Fruit fly (Drosophila melanogaster): Measurements from ENCODE around the gene CG2211.
A peak's percentile ranks its signal among the peaks of the same experiment; 100 is the strongest.

Gene CG2211

dm6 chr3L:1354214-1354613 is 19.1 kb upstream of the CG2211 start:
- TF ChIP-seq CG7368 (GFP tag; optimal IDR thresholded peaks at IDR 0.05) (no peak), Blimp-1 (GFP tag; optimal IDR thresholded peaks at IDR 0.05) (no peak), CG31627 (GFP tag; optimal IDR thresholded peaks at IDR 0.05) (no peak), CG6792 (GFP tag; optimal IDR thresholded peaks at IDR 0.05) (no peak), Sox102F (GFP tag; optimal IDR thresholded peaks at IDR 0.05) (no peak), CG11902 (GFP tag; optimal IDR thresholded peaks at IDR 0.05) (no peak)

- peak; percentile 24 for TF ChIP-seq OdsH (GFP tag; optimal IDR thresholded peaks at IDR 0.05)
- TF ChIP-seq ss (GFP tag; optimal IDR thresholded peaks at IDR 0.05) = no peak
- no peak for TF ChIP-seq CG34406 (GFP tag; optimal IDR thresholded peaks at IDR 0.05)
- no peak for TF ChIP-seq CG6276 (GFP tag; optimal IDR thresholded peaks at IDR 0.05)
- no peak for TF ChIP-seq CG32006 (GFP tag; optimal IDR thresholded peaks at IDR 0.05)
- TF ChIP-seq Met (GFP tag; optimal IDR thresholded peaks at IDR 0.05) = peak; percentile 8
- TF ChIP-seq svp (GFP tag) = peak; percentile 77
- TF ChIP-seq CG1621 (tag; optimal IDR thresholded peaks at IDR 0.05) = no peak
- peak; percentile 18; the same call in 1 of the 3 replicates for TF ChIP-seq eg (GFP tag; IDR thresholded peaks at IDR 0.05)
- TF ChIP-seq CG8319 (GFP tag; optimal IDR thresholded peaks at IDR 0.05) = no peak
- peak; percentile 19; the same call in 1 of the 2 replicates for TF ChIP-seq CG15336 (GFP tag; IDR thresholded peaks at IDR 0.05)
- TF ChIP-seq fd85E (GFP tag; optimal IDR thresholded peaks at IDR 0.05) = no peak
- TF ChIP-seq acj6 (GFP tag; optimal IDR thresholded peaks at IDR 0.05) = peak; percentile 21
- TF ChIP-seq spab (GFP tag; optimal IDR thresholded peaks at IDR 0.05) = no peak
- no peak for TF ChIP-seq CG16779 (tag; optimal IDR thresholded peaks at IDR 0.05)
- no peak for TF ChIP-seq Gug (GFP tag; IDR thresholded peaks at IDR 0.05)
- no peak for TF ChIP-seq Ets96B (tag; optimal IDR thresholded peaks at IDR 0.05)
- TF ChIP-seq CG11294 (GFP tag; IDR thresholded peaks at IDR 0.05) = no peak
- TF ChIP-seq CG9139 (GFP tag; optimal IDR thresholded peaks at IDR 0.05) = no peak
- TF ChIP-seq net (GFP tag; optimal IDR thresholded peaks at IDR 0.05) = no peak
- TF ChIP-seq dsx (GFP tag; optimal IDR thresholded peaks at IDR 0.05; ENCODE audit: poor library complexity, severe bottlenecking) = peak; percentile 6
- no peak for TF ChIP-seq Eip93F (GFP tag; optimal IDR thresholded peaks at IDR 0.05)
- TF ChIP-seq achi (GFP tag; optimal IDR thresholded peaks at IDR 0.05) = peak; percentile 49
- peak; percentile 45 for TF ChIP-seq Hr39 (GFP tag; optimal IDR thresholded peaks at IDR 0.05)
- peak; percentile 33 for TF ChIP-seq pdm3 (GFP tag; optimal IDR thresholded peaks at IDR 0.05)
- no peak for TF ChIP-seq CG11762 (GFP tag; optimal IDR thresholded peaks at IDR 0.05; ENCODE audit: insufficient read depth)
- TF ChIP-seq Ets21C (GFP tag; optimal IDR thresholded peaks at IDR 0.05) = no peak
- TF ChIP-seq Blimp-1 (GFP tag; optimal IDR thresholded peaks at IDR 0.05) = no peak
- TF ChIP-seq Hr4 (GFP tag; optimal IDR thresholded peaks at IDR 0.05) = no peak
- TF ChIP-seq CG10669 (GFP tag; optimal IDR thresholded peaks at IDR 0.05) = no peak
- peak; percentile 42 for TF ChIP-seq cyc (GFP tag; optimal IDR thresholded peaks at IDR 0.05)
- no peak for TF ChIP-seq CG7368 (GFP tag; optimal IDR thresholded peaks at IDR 0.05)
- TF ChIP-seq Eip78C (GFP tag) = peak; percentile 83
- TF ChIP-seq fd59A (GFP tag; optimal IDR thresholded peaks at IDR 0.05) = no peak
- no peak for TF ChIP-seq CG10631 (GFP tag; optimal IDR thresholded peaks at IDR 0.05)
- TF ChIP-seq dac (GFP tag; optimal IDR thresholded peaks at IDR 0.05) = no peak
- TF ChIP-seq CG6808 (GFP tag; optimal IDR thresholded peaks at IDR 0.05) = no peak
- peak in 1 of 2 experiments; percentile 28 for TF ChIP-seq salr (GFP tag; optimal IDR thresholded peaks at IDR 0.05)
- no peak for TF ChIP-seq CG8119 (GFP tag; IDR thresholded peaks at IDR 0.05)
- TF ChIP-seq CG6854 (GFP tag; optimal IDR thresholded peaks at IDR 0.05) = no peak
- no peak for TF ChIP-seq CG8632 (GFP tag; optimal IDR thresholded peaks at IDR 0.05)
- peak; percentile 49 for TF ChIP-seq Sox14 (GFP tag; optimal IDR thresholded peaks at IDR 0.05)
- TF ChIP-seq Hr38 (GFP tag; optimal IDR thresholded peaks at IDR 0.05) = no peak
- TF ChIP-seq fkh (GFP tag; optimal IDR thresholded peaks at IDR 0.05) = no peak
- peak; percentile 1 for TF ChIP-seq vri (GFP tag; optimal IDR thresholded peaks at IDR 0.05)
- peak; percentile 36 for TF ChIP-seq topi (GFP tag; optimal IDR thresholded peaks at IDR 0.05)
- no peak for TF ChIP-seq CG6792 (GFP tag; optimal IDR thresholded peaks at IDR 0.05)
- TF ChIP-seq Eip75B (GFP tag; optimal IDR thresholded peaks at IDR 0.05) = no peak
Measured at dm6 chr3L:1352065-1352464, 16.9 kb upstream of the CG2211 start.

All from whole organism, prepupa.